Worm (Caenorhabditis elegans): ENCODE data around the gene nspd-4.
"Not testable (repeated sequence)": the region's sequence is repeated elsewhere in the genome, so short reads cannot be mapped to it uniquely, and the experiment has no call there.

nspd-4 gene

ce11 chrII:4855489-4855888 lies 13.1 kb downstream of the nspd-4 start:
- TF ChIP-seq flt-1 (GFP tag; IDR thresholded peaks at IDR 0.05): no peak
- no peak for TF ChIP-seq tab-1 (GFP tag; IDR thresholded peaks at IDR 0.05)
- no peak for TF ChIP-seq T22C8.4 (GFP tag; IDR thresholded peaks at IDR 0.05)
- no peak for TF ChIP-seq ztf-23 (GFP tag; IDR thresholded peaks at IDR 0.05)
- no peak for TF ChIP-seq ref-1 (GFP tag; conservative IDR thresholded peaks at IDR 0.05)
- no peak for TF ChIP-seq med-1 (GFP tag; optimal IDR thresholded peaks at IDR 0.05; ENCODE audit: insufficient read depth)
- TF ChIP-seq klf-2 (GFP tag; conservative IDR thresholded peaks at IDR 0.05): no peak
- no peak for TF ChIP-seq ztf-29 (GFP tag; IDR thresholded peaks at IDR 0.05)
- no peak for TF ChIP-seq cog-1 (tag; optimal IDR thresholded peaks at IDR 0.05)

ce11 chrII:4856113-4856512 lies 13.7 kb downstream of the nspd-4 start:
- TF ChIP-seq klf-2 (GFP tag; conservative IDR thresholded peaks at IDR 0.05) (no peak), ztf-29 (GFP tag; IDR thresholded peaks at IDR 0.05) (no peak), cog-1 (tag; optimal IDR thresholded peaks at IDR 0.05) (no peak)

ce11 chrII:4857086-4857485 lies 14.7 kb downstream of the nspd-4 start:
- TF ChIP-seq ztf-23 (GFP tag; IDR thresholded peaks at IDR 0.05) (0 out of 2 replicates have a peak, but pooled peaks have one; percentile 24), T22C8.4 (GFP tag; IDR thresholded peaks at IDR 0.05) (0 out of 2 replicates have a peak, but pooled peaks have one; percentile 13), klf-2 (GFP tag; conservative IDR thresholded peaks at IDR 0.05) (no peak)

ce11 chrII:4857873-4858364 lies 15.5 kb downstream of the nspd-4 start, which contains the start of gene F11G11.5:
TSS of gene F11G11.5 (plus strand) at chrII:4857923.
- TF ChIP-seq T22C8.4 (GFP tag; IDR thresholded peaks at IDR 0.05) (no peak), flt-1 (GFP tag; IDR thresholded peaks at IDR 0.05) (no peak), med-1 (GFP tag; optimal IDR thresholded peaks at IDR 0.05; ENCODE audit: insufficient read depth) (no peak), cog-1 (tag; optimal IDR thresholded peaks at IDR 0.05) (no peak), ztf-29 (GFP tag; IDR thresholded peaks at IDR 0.05) (no peak), ztf-23 (GFP tag; IDR thresholded peaks at IDR 0.05) (no peak)

- TF ChIP-seq med-1 (GFP tag; optimal IDR thresholded peaks at IDR 0.05; ENCODE audit: insufficient read depth): no peak
- TF ChIP-seq ztf-23 (GFP tag; IDR thresholded peaks at IDR 0.05): no peak
- TF ChIP-seq flt-1 (GFP tag; IDR thresholded peaks at IDR 0.05): no peak
- TF ChIP-seq ref-1 (GFP tag; conservative IDR thresholded peaks at IDR 0.05): no peak
- TF ChIP-seq cog-1 (tag; optimal IDR thresholded peaks at IDR 0.05): no peak
- TF ChIP-seq klf-2 (GFP tag; conservative IDR thresholded peaks at IDR 0.05): no peak
- TF ChIP-seq T22C8.4 (GFP tag; IDR thresholded peaks at IDR 0.05): no peak
- no peak for TF ChIP-seq ztf-29 (GFP tag; IDR thresholded peaks at IDR 0.05)
- TF ChIP-seq tab-1 (GFP tag; IDR thresholded peaks at IDR 0.05): no peak
Observed at ce11 chrII:4858906-4859411, 16.6 kb downstream of the nspd-4 start.

ce11 chrII:4860260-4860659 lies 17.9 kb downstream of the nspd-4 start, which contains the start of the genes nspd-5 and F11G11.4:
TSS of gene nspd-5 (minus strand) at chrII:4860360.
TSS of gene F11G11.4 (plus strand) at chrII:4860594.
- not testable (repeated sequence) for TF ChIP-seq ztf-23, tab-1, flt-1 (GFP tag; IDR thresholded peaks at IDR 0.05)

- TF ChIP-seq klf-2 (GFP tag; conservative IDR thresholded peaks at IDR 0.05) (no peak), med-1 (GFP tag; optimal IDR thresholded peaks at IDR 0.05; ENCODE audit: insufficient read depth) (no peak), flt-1 (GFP tag; IDR thresholded peaks at IDR 0.05) (no peak), ztf-23 (GFP tag; IDR thresholded peaks at IDR 0.05) (no peak), ref-1 (GFP tag; conservative IDR thresholded peaks at IDR 0.05) (no peak), ztf-29 (GFP tag; IDR thresholded peaks at IDR 0.05) (no peak), T22C8.4 (GFP tag; IDR thresholded peaks at IDR 0.05) (no peak), cog-1 (tag; optimal IDR thresholded peaks at IDR 0.05) (no peak), tab-1 (GFP tag; IDR thresholded peaks at IDR 0.05) (no peak)
Observed at ce11 chrII:4863357-4863756, 20.9 kb downstream of the nspd-4 start, which contains the start of the genes mpst-4 and F11G11.14. TSS of gene mpst-4 (minus strand) at chrII:4863457. TSS of gene F11G11.14 (plus strand) at chrII:4863681.

- TF ChIP-seq ztf-23 (GFP tag; IDR thresholded peaks at IDR 0.05) (no peak), ref-1 (GFP tag; conservative IDR thresholded peaks at IDR 0.05) (no peak), klf-2 (GFP tag; conservative IDR thresholded peaks at IDR 0.05) (no peak), ztf-29 (GFP tag; IDR thresholded peaks at IDR 0.05) (no peak), flt-1 (GFP tag; IDR thresholded peaks at IDR 0.05) (no peak), med-1 (GFP tag; optimal IDR thresholded peaks at IDR 0.05; ENCODE audit: insufficient read depth) (no peak), cog-1 (tag; optimal IDR thresholded peaks at IDR 0.05) (no peak), tab-1 (GFP tag; IDR thresholded peaks at IDR 0.05) (no peak), T22C8.4 (GFP tag; IDR thresholded peaks at IDR 0.05) (no peak)
Observed at ce11 chrII:4866045-4866444, 23.6 kb downstream of the nspd-4 start.

- TF ChIP-seq flt-1 (GFP tag; IDR thresholded peaks at IDR 0.05): 0 out of 2 replicates have a peak, but pooled peaks have one; percentile 13
Observed at ce11 chrII:4866819-4867218, 24.4 kb downstream of the nspd-4 start.

- TF ChIP-seq klf-2 (GFP tag; conservative IDR thresholded peaks at IDR 0.05): no peak
- TF ChIP-seq cog-1 (tag; optimal IDR thresholded peaks at IDR 0.05): no peak
- no peak for TF ChIP-seq T22C8.4 (GFP tag; IDR thresholded peaks at IDR 0.05)
- TF ChIP-seq ref-1 (GFP tag; conservative IDR thresholded peaks at IDR 0.05): no peak
- no peak for TF ChIP-seq ztf-29 (GFP tag; IDR thresholded peaks at IDR 0.05)
- no peak for TF ChIP-seq med-1 (GFP tag; optimal IDR thresholded peaks at IDR 0.05; ENCODE audit: insufficient read depth)
- TF ChIP-seq flt-1 (GFP tag; IDR thresholded peaks at IDR 0.05): no peak
- TF ChIP-seq tab-1 (GFP tag; IDR thresholded peaks at IDR 0.05): no peak
- no peak for TF ChIP-seq ztf-23 (GFP tag; IDR thresholded peaks at IDR 0.05)
Observed at ce11 chrII:4867476-4867875, 25.1 kb downstream of the nspd-4 start, which contains the start of gene col-17. TSS of gene col-17 (minus strand) at chrII:4867576.
